Worm (Caenorhabditis elegans): ENCODE data around the gene F21C10.13.

F21C10.13 gene

DNA sequence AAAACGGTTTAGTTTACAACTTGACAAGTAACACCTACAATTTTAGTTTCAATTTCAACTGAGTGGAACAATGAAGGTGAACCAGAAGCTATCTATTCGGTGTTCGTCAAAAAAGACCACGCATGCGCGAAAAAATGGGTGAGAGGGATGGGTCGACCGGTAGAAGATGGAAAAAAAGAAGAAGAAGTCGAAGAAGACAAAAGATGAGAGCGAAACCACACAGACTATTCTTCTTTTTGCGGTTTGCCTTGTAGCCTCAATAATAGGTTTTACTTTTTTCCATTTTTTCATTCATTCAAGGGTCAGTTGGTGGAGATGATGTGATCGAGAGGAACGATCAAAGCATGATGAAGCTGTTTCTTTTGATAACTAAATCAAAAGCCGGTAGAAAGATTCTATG lies 39.8 kb upstream of the F21C10.13 start:
- TF ChIP-seq unc-62 (GFP tag; optimal IDR thresholded peaks at IDR 0.05 in 1 of 2): peak in 1 of 2 experiments; percentile 95
- TF ChIP-seq unc-62 (tag; optimal IDR thresholded peaks at IDR 0.05): no peak
- TF ChIP-seq pqm-1 (tag; optimal IDR thresholded peaks at IDR 0.05): no peak
- no peak for TF ChIP-seq fkh-10 (GFP tag; optimal IDR thresholded peaks at IDR 0.05)
- no peak for TF ChIP-seq hmg-1.1 (GFP tag; IDR thresholded peaks at IDR 0.05)
- TF ChIP-seq zfp-2 (tag; optimal IDR thresholded peaks at IDR 0.05): no peak
- no peak for TF ChIP-seq Y48G9A.11 (GFP tag; IDR thresholded peaks at IDR 0.05)
- no peak for TF ChIP-seq T26A8.4 (GFP tag; IDR thresholded peaks at IDR 0.05)
- TF ChIP-seq nhr-77 (tag; optimal IDR thresholded peaks at IDR 0.05): no peak
- no peak for TF ChIP-seq lin-38 (GFP tag; IDR thresholded peaks at IDR 0.05)
- no peak for TF ChIP-seq ceh-20 (GFP tag; IDR thresholded peaks at IDR 0.05)
- peak; percentile 9 for TF ChIP-seq hlh-11 (tag; optimal IDR thresholded peaks at IDR 0.05)
- no peak for TF ChIP-seq unc-130 (GFP tag; optimal IDR thresholded peaks at IDR 0.05)
- no peak for TF ChIP-seq nhr-41 (GFP tag; IDR thresholded peaks at IDR 0.05)
- TF ChIP-seq ceh-32 (tag; optimal IDR thresholded peaks at IDR 0.05; ENCODE audit: poor library complexity): no peak
- no peak for TF ChIP-seq spr-3 (GFP tag; optimal IDR thresholded peaks at IDR 0.05)
- no peak for TF ChIP-seq ceh-44 (GFP tag; IDR thresholded peaks at IDR 0.05)
- no peak for TF ChIP-seq php-3 (GFP tag; IDR thresholded peaks at IDR 0.05)
- TF ChIP-seq nhr-28 (tag; optimal IDR thresholded peaks at IDR 0.05): peak; percentile 37

DNA sequence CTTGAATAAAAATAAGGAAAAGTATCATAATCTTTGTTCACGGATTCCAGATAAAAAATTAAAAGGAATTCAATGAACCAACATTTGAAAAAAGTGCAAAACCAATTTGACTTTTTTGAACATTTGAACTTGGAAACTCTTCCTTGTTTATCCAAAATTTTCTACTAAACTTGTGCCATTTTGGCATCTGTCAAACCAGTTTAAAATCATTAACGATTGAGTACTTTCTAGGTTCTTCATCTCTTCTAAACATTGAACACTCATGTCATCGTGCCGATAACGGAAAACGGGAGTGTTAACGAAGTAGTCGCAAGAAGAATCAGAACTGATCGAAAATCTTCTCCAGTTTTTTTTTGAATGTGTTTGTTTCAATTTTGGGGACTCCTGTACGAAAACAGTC lies 37.9 kb upstream of the F21C10.13 start:
- TF ChIP-seq madf-9 (GFP tag; conservative IDR thresholded peaks at IDR 0.05) (no peak), spr-3 (GFP tag; optimal IDR thresholded peaks at IDR 0.05) (no peak), nhr-237 (tag; optimal IDR thresholded peaks at IDR 0.05) (no peak), ceh-20 (GFP tag; IDR thresholded peaks at IDR 0.05) (no peak), dmd-6 (GFP tag; IDR thresholded peaks at IDR 0.05) (0 out of 2 replicates have a peak, but pooled peaks have one; percentile 30), zag-1 (tag; optimal IDR thresholded peaks at IDR 0.05) (no peak), ces-1 (GFP tag; optimal IDR thresholded peaks at IDR 0.05) (no peak), mdl-1 (tag; optimal IDR thresholded peaks at IDR 0.05) (peak in 1 of 2 experiments; percentile 24), saeg-2 (GFP tag; IDR thresholded peaks at IDR 0.05) (no peak), attf-4 (tag; optimal IDR thresholded peaks at IDR 0.05) (no peak), nhr-28 (tag; optimal IDR thresholded peaks at IDR 0.05) (peak; percentile 48)

DNA sequence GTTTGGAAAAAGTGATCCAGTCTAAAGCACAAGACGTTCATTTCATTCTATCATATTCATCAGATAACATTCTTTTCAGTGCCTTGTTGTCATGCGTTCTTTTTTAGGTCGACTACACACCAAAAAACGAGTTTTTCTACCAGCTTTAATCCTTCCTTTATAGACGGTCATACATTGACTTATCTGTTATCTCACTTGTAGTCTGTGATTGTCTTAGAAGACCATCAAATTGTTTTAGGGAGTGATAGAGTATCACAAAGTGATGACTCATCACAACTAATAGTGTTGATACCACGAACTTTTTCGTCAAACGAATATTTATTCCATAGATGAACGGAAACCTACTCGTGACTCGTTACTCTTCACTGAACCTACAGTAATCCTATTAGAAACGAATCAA lies 36.3 kb upstream of the F21C10.13 start:
- TF ChIP-seq saeg-2 (GFP tag; IDR thresholded peaks at IDR 0.05) (no peak), F26F4.8 (GFP tag; conservative IDR thresholded peaks at IDR 0.05) (no peak), nhr-25 (tag; optimal IDR thresholded peaks at IDR 0.05; ENCODE audit: borderline replicate concordance, insufficient read depth) (no peak), daf-16 (GFP tag; optimal IDR thresholded peaks at IDR 0.05) (no peak), daf-16 (tag; optimal IDR thresholded peaks at IDR 0.05) (peak; percentile 25), nhr-11 (tag; optimal IDR thresholded peaks at IDR 0.05) (no peak), zag-1 (tag; optimal IDR thresholded peaks at IDR 0.05) (no peak), nhr-48 (tag; optimal IDR thresholded peaks at IDR 0.05) (peak; percentile 88), mes-2 (tag; optimal IDR thresholded peaks at IDR 0.05; ENCODE audit: poor library complexity, severe bottlenecking) (peak; percentile 30), lsy-2 (tag; optimal IDR thresholded peaks at IDR 0.05) (peak in 1 of 2 experiments; percentile 10), cey-2 (tag; optimal IDR thresholded peaks at IDR 0.05; ENCODE audit: borderline replicate concordance, insufficient read depth) (peak; percentile 17), dmd-6 (GFP tag; IDR thresholded peaks at IDR 0.05) (peak; percentile 13; the same call in 1 of the 2 replicates), hlh-11 (tag; optimal IDR thresholded peaks at IDR 0.05) (peak; percentile 67), nhr-237 (tag; optimal IDR thresholded peaks at IDR 0.05) (no peak), hlh-30 (tag; optimal IDR thresholded peaks at IDR 0.05; ENCODE audit: insufficient read depth) (peak; percentile 62), ZK337.2 (GFP tag; IDR thresholded peaks at IDR 0.05) (no peak), ceh-82 (tag; optimal IDR thresholded peaks at IDR 0.05) (no peak), aha-1 (tag) (peak; percentile 26), aly-2 (tag; optimal IDR thresholded peaks at IDR 0.05) (no peak), nhr-28 (tag; optimal IDR thresholded peaks at IDR 0.05) (peak; percentile 90), unc-62 (GFP tag; optimal IDR thresholded peaks at IDR 0.05 in 1 of 2) (peak in 1 of 2 experiments; percentile 83), unc-62 (tag; optimal IDR thresholded peaks at IDR 0.05) (no peak), mdl-1 (tag; optimal IDR thresholded peaks at IDR 0.05) (peak; percentile 66 to 71), daf-19 (GFP tag; conservative IDR thresholded peaks at IDR 0.05) (no peak), snpc-1.2 (GFP tag; IDR thresholded peaks at IDR 0.05) (no peak), hmg-1.1 (GFP tag; IDR thresholded peaks at IDR 0.05) (0 out of 2 replicates have a peak, but pooled peaks have one; percentile 19), egl-43 (GFP tag; IDR thresholded peaks at IDR 0.05) (no peak), dve-1 (tag; optimal IDR thresholded peaks at IDR 0.05; ENCODE audit: insufficient read depth) (peak; percentile 31), jun-1 (tag; optimal IDR thresholded peaks at IDR 0.05) (no peak), sdz-12 (GFP tag; optimal IDR thresholded peaks at IDR 0.05) (no peak)
